Fruit fly (Drosophila melanogaster) whole organism, prepupa: ENCODE measurements around the gene CG3558.

Source experiments
- Blimp-1 ChIP-seq: fragments of 200-800 bp; sonication (Bioruptor generic); optimal IDR thresholded peaks from 3 replicates; lab custom pipeline; 2017; ENCODE audit warnings: missing biosample characterization, missing genetic modification characterization, mild to moderate bottlenecking, moderate library complexity, missing genetic modification reagents
- CG10669 ChIP-seq: fragments of 200-800 bp; sonication (Bioruptor generic); optimal IDR thresholded peaks from 3 replicates; lab custom pipeline; 2018; ENCODE audit warnings: missing biosample characterization, mild to moderate bottlenecking, missing genetic modification characterization, moderate library complexity
- CG11294 ChIP-seq: fragments of 200-800 bp; sonication (Bioruptor generic); IDR thresholded peaks from 2 replicates; pipeline ENCODE4 v1.3.6; 2022; ENCODE audit warnings: missing biosample characterization, missing genetic modification characterization
- CG11762 ChIP-seq: fragments of 200-800 bp; sonication (Bioruptor generic); optimal IDR thresholded peaks from 3 replicates; lab custom pipeline; 2016; ENCODE audit warnings: missing biosample characterization, missing genetic modification characterization; ENCODE audit not compliant: insufficient read depth
- CG1621 ChIP-seq: fragments of 200-800 bp; sonication (Bioruptor generic); optimal IDR thresholded peaks from 3 replicates; lab custom pipeline; 2018; ENCODE audit warnings: missing biosample characterization, mild to moderate bottlenecking, missing genetic modification characterization
- CG3032 ChIP-seq: fragments of 200-800 bp; optimal IDR thresholded peaks from 2 replicates; lab custom pipeline; 2019; ENCODE audit warnings: missing biosample characterization, mild to moderate bottlenecking, missing genetic modification characterization, moderate library complexity
- CG32006 ChIP-seq: fragments of 200-800 bp; sonication (Bioruptor generic); optimal IDR thresholded peaks from 3 replicates; lab custom pipeline; 2017; ENCODE audit warnings: missing biosample characterization, mild to moderate bottlenecking, missing genetic modification characterization
- CG3919 ChIP-seq: fragments of 200-800 bp; sonication (Bioruptor generic); optimal IDR thresholded peaks from 3 replicates; lab custom pipeline; 2016; ENCODE audit warnings: missing biosample characterization, missing genetic modification characterization
- CG6276 ChIP-seq: fragments of 200-800 bp; sonication (Bioruptor generic); optimal IDR thresholded peaks from 2 replicates; lab custom pipeline; 2017; ENCODE audit warnings: missing biosample characterization, mild to moderate bottlenecking, missing genetic modification characterization
- CG6792 ChIP-seq: fragments of 200-800 bp; sonication (Bioruptor generic); optimal IDR thresholded peaks from 3 replicates; lab custom pipeline; 2016; ENCODE audit warnings: missing biosample characterization, missing genetic modification characterization
- CG6854 ChIP-seq: fragments of 200-800 bp; sonication (Bioruptor generic); optimal IDR thresholded peaks from 2 replicates; lab custom pipeline; 2017; ENCODE audit warnings: missing biosample characterization, mild to moderate bottlenecking, missing genetic modification characterization
- CG8119 ChIP-seq: fragments of 200-800 bp; sonication (Bioruptor generic); IDR thresholded peaks from 3 replicates; pipeline ENCODE4 v1.3.6; 2022; ENCODE audit warnings: missing biosample characterization, missing genetic modification characterization
- CG8319 ChIP-seq: fragments of 200-800 bp; sonication (Bioruptor generic); optimal IDR thresholded peaks from 3 replicates; lab custom pipeline; 2016; ENCODE audit warnings: missing biosample characterization, missing genetic modification characterization
- CG8632 ChIP-seq: fragments of 200-800 bp; sonication (Bioruptor generic); optimal IDR thresholded peaks from 3 replicates; lab custom pipeline; 2016; ENCODE audit warnings: missing biosample characterization, missing genetic modification characterization
- Eip75B ChIP-seq: fragments of 200-800 bp; sonication (Bioruptor generic); optimal IDR thresholded peaks from 3 replicates; lab custom pipeline; 2016; ENCODE audit warnings: missing biosample characterization, missing genetic modification characterization
- Eip78C ChIP-seq: fragments of 200-800 bp; sonication (Bioruptor generic); peaks from one replicate; lab custom pipeline; 2016; ENCODE audit warnings: missing biosample characterization, missing genetic modification characterization
- Eip93F ChIP-seq: fragments of 200-800 bp; sonication (Bioruptor generic); optimal IDR thresholded peaks from 2 replicates; lab custom pipeline; 2016; ENCODE audit warnings: missing biosample characterization, mild to moderate bottlenecking, missing genetic modification characterization
- Ets21C ChIP-seq: fragments of 200-800 bp; sonication (Bioruptor generic); optimal IDR thresholded peaks from 3 replicates; lab custom pipeline; 2016; ENCODE audit warnings: missing biosample characterization, missing genetic modification characterization
- Gug ChIP-seq: fragments of 200-800 bp; sonication (Bioruptor generic); IDR thresholded peaks from 2 replicates; pipeline ENCODE4 v1.3.6; 2022; ENCODE audit warnings: missing biosample characterization, missing genetic modification characterization
- Hr38 ChIP-seq: sonication (Bioruptor generic); optimal IDR thresholded peaks from 2 replicates; lab custom pipeline; 2016; ENCODE audit warnings: missing biosample characterization, missing genetic modification characterization
- Hr39 ChIP-seq: fragments of 200-800 bp; sonication (Bioruptor generic); optimal IDR thresholded peaks from 2 replicates; lab custom pipeline; 2016; ENCODE audit warnings: missing biosample characterization, missing genetic modification characterization
- Hr4 ChIP-seq: fragments of 200-800 bp; sonication (Bioruptor generic); optimal IDR thresholded peaks from 3 replicates; lab custom pipeline; 2016; ENCODE audit warnings: missing biosample characterization, missing genetic modification characterization
- Lpt ChIP-seq: fragments of 200-800 bp; sonication (Bioruptor generic); optimal IDR thresholded peaks from 3 replicates; lab custom pipeline; 2016; ENCODE audit warnings: missing biosample characterization, missing genetic modification characterization
- Met ChIP-seq: fragments of 200-800 bp; sonication (Bioruptor generic); optimal IDR thresholded peaks from 3 replicates; lab custom pipeline; 2016; ENCODE audit warnings: missing biosample characterization, missing genetic modification characterization
- OdsH ChIP-seq: fragments of 200-800 bp; sonication (Bioruptor generic); optimal IDR thresholded peaks from 3 replicates; lab custom pipeline; 2016; ENCODE audit warnings: missing biosample characterization, missing genetic modification characterization
- Sox14 ChIP-seq: fragments of 200-800 bp; sonication (Bioruptor generic); optimal IDR thresholded peaks from 3 replicates; lab custom pipeline; 2016; ENCODE audit warnings: missing biosample characterization, missing genetic modification characterization
- achi ChIP-seq: fragments of 200-800 bp; sonication (Bioruptor generic); optimal IDR thresholded peaks from 3 replicates; lab custom pipeline; 2016; ENCODE audit warnings: missing biosample characterization, missing genetic modification characterization
- acj6 ChIP-seq: fragments of 200-800 bp; sonication (Bioruptor generic); optimal IDR thresholded peaks from 3 replicates; lab custom pipeline; 2016; ENCODE audit warnings: missing biosample characterization, missing genetic modification characterization
- dac ChIP-seq: fragments of 200-800 bp; sonication (Bioruptor generic); optimal IDR thresholded peaks from 2 replicates; lab custom pipeline; 2017; ENCODE audit warnings: missing biosample characterization, mild to moderate bottlenecking, missing genetic modification characterization
- fd59A ChIP-seq: fragments of 200-800 bp; sonication (Bioruptor generic); optimal IDR thresholded peaks from 2 replicates; lab custom pipeline; 2017; ENCODE audit warnings: missing biosample characterization, mild to moderate bottlenecking, missing genetic modification characterization, missing genetic modification reagents
- net ChIP-seq: fragments of 200-800 bp; sonication (Bioruptor generic); optimal IDR thresholded peaks from 3 replicates; lab custom pipeline; 2016; ENCODE audit warnings: missing biosample characterization, missing genetic modification characterization
- pdm3 ChIP-seq: fragments of 200-800 bp; sonication (Bioruptor generic); optimal IDR thresholded peaks from 3 replicates; lab custom pipeline; 2016; ENCODE audit warnings: missing biosample characterization, missing genetic modification characterization
- salr ChIP-seq, 2 experiments: fragments of 200-800 bp; sonication (Bioruptor generic); optimal IDR thresholded peaks; 3 replicates each; lab custom pipeline; 2016 to 2018; ENCODE audit warnings: missing biosample characterization in 2 of 2, missing genetic modification characterization in 2 of 2, mild to moderate bottlenecking in 1 of 2
- spab ChIP-seq: fragments of 200-800 bp; sonication (Bioruptor generic); optimal IDR thresholded peaks from 2 replicates; lab custom pipeline; 2017; ENCODE audit warnings: missing biosample characterization, mild to moderate bottlenecking, missing genetic modification characterization, missing genetic modification reagents
- ss ChIP-seq, 2 experiments: fragments of 200-800 bp; sonication (Bioruptor generic); optimal IDR thresholded peaks; 2 replicates in 1 of 2; 3 replicates in 1 of 2; lab custom pipeline; 2017 to 2018; ENCODE audit warnings: mild to moderate bottlenecking in 2 of 2, missing biosample characterization in 2 of 2, missing genetic modification characterization in 2 of 2, moderate library complexity in 1 of 2
- svp ChIP-seq: fragments of 200-800 bp; sonication (Bioruptor generic); peaks from one replicate; lab custom pipeline; 2016; ENCODE audit warnings: missing biosample characterization, missing genetic modification characterization
- topi ChIP-seq: fragments of 200-800 bp; sonication (Bioruptor generic); optimal IDR thresholded peaks from 3 replicates; lab custom pipeline; 2016; ENCODE audit warnings: missing biosample characterization, missing genetic modification characterization
- vri ChIP-seq: fragments of 200-800 bp; sonication (Bioruptor generic); optimal IDR thresholded peaks from 3 replicates; lab custom pipeline; 2016; ENCODE audit warnings: missing biosample characterization, mild to moderate bottlenecking, missing genetic modification characterization

The CG3558 gene

DNA sequence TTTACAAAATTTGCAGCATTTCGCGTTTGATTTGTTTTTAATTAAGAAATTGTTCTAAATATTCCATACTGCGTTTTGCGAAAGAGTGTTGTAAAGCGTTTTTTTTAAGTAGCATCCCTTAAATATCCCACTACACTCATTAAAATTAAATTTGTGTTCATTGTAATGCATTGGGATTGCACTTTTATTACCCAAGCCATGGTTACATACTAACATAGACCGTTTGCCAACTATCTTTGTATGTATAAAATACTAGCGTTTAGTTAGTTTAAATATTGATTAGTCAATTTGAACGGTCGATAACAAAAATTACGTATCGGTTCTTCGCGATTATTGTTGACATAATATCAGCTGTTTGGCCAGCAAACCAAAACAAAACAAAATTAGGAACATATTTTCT, 47.1 kb downstream of the CG3558 start, which contains the start of the genes cnir and CG17221 (continued):
- TF ChIP-seq ss (GFP tag; optimal IDR thresholded peaks at IDR 0.05; lab: Kevin White, UChicago) (peak in 1 of 2 experiments; percentile 43), Gug (0 out of 2 replicates have a peak, but pooled peaks have one; percentile 26), OdsH (GFP tag; lab: Kevin White, UChicago) (peak; percentile 75), acj6 (GFP tag; lab: Kevin White, UChicago) (peak; percentile 72), Blimp-1 (no peak), dac (GFP tag; lab: Kevin White, UChicago) (peak; percentile 17), Hr38 (GFP tag; lab: Kevin White, UChicago) (no peak), pdm3 (GFP tag; lab: Kevin White, UChicago) (peak; percentile 72), CG6276 (GFP tag; lab: Kevin White, UChicago) (no peak), Met (GFP tag; lab: Kevin White, UChicago) (peak; percentile 77), net (peak; percentile 46), Eip78C (GFP tag; lab: Kevin White, UChicago) (peak; percentile 87), Eip93F (no peak), Hr4 (GFP tag; lab: Kevin White, UChicago) (peak; percentile 77), achi (GFP tag; lab: Kevin White, UChicago) (peak; percentile 75), CG8119 (GFP tag; lab: Robert Waterston, UW) (no peak), CG6854 (GFP tag; lab: Kevin White, UChicago) (no peak), Eip75B (peak; percentile 81), salr (GFP tag; optimal IDR thresholded peaks at IDR 0.05; lab: Kevin White, UChicago) (no peak)

DNA sequence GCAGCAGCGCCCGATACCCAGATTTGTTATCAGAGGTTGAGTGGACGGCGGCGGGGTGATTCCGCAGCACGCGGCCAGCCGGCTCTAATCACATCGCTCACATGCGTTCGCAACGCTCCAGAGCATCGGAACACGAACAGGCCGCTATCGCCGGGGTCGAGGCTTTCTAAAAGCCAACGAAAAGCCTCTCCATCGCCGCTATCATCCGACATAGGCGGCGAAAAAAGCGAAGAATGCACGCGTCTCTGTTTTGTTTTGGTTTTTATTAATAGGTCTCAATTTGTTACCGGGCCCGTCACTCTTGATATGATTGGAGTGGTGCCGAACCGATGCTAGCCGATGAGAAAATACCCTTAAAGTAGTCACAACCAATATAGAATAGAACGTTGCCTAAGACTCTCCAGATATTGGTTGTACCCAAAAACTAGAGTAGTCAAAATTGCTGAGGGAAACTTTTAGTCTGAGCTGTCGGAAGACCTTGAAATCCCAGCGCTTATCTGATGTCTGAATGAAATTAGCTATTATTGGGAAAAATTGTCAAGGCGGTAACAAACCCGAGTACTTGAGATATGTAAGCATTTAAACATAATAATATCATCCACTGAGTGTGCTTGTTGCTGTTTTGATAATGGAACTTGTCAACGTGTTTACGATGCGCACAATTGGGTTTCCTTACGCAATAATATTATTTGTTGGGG, 49.4 kb downstream of the CG3558 start, which contains the start of gene CG17261:
CG17261 (plus strand) TSS at position 634 of the 698 bp plus-strand sequence.
- no peak for TF ChIP-seq CG11762 (GFP tag; lab: Kevin White, UChicago)
- TF ChIP-seq CG8319 (GFP tag; lab: Kevin White, UChicago) = no peak
- peak; percentile 86 for TF ChIP-seq svp (GFP tag; lab: Kevin White, UChicago)
- TF ChIP-seq ss (GFP tag; optimal IDR thresholded peaks at IDR 0.05; lab: Kevin White, UChicago) = no peak
- peak; percentile 64 for TF ChIP-seq vri (GFP tag; lab: Kevin White, UChicago)
- TF ChIP-seq fd59A = no peak
- no peak for TF ChIP-seq CG1621 (tag; lab: Kevin White, UChicago)
- TF ChIP-seq topi (GFP tag; lab: Kevin White, UChicago) = no peak
- no peak for TF ChIP-seq Sox14 (GFP tag; lab: Kevin White, UChicago)
- no peak for TF ChIP-seq CG32006 (GFP tag; lab: Kevin White, UChicago)
- no peak for TF ChIP-seq Eip75B
- no peak for TF ChIP-seq CG11294 (GFP tag; lab: Robert Waterston, UW)

DNA sequence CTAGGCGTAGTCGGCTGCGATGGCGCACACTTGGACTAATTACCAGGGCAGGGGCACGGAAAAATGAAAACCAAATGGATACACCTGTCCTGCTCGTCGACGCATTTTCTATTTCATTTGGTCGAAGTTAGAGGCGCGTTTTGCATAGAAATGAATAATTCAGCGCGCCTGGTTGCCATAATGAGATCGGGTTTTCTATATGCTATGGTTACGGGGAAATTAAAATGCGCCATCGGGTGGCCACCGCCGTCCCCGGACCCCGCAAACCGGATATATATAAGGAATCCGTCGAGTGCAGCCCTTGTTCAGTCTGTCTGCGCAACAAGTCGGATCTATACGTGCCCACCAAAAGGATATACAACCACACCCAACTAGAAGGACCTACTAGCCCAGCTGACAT, 51.0 kb downstream of the CG3558 start, which contains the start of gene FASN2:
FASN2 (plus strand) TSS at position 301 of the 400 bp plus-strand sequence.
- no peak for TF ChIP-seq fd59A
- TF ChIP-seq CG8632 (GFP tag; lab: Kevin White, UChicago) = no peak
- TF ChIP-seq Ets21C (GFP tag; lab: Kevin White, UChicago) = no peak
- TF ChIP-seq CG11762 (GFP tag; lab: Kevin White, UChicago) = no peak
- no peak for TF ChIP-seq Eip93F
- TF ChIP-seq pdm3 (GFP tag; lab: Kevin White, UChicago) = no peak
- no peak for TF ChIP-seq Lpt (GFP tag; lab: Kevin White, UChicago)
- TF ChIP-seq CG3032 (tag; lab: Kevin White, UChicago) = no peak
- no peak for TF ChIP-seq OdsH (GFP tag; lab: Kevin White, UChicago)
- TF ChIP-seq CG6792 (GFP tag; lab: Kevin White, UChicago) = no peak
- no peak for TF ChIP-seq spab
- TF ChIP-seq Hr39 (GFP tag; lab: Kevin White, UChicago) = no peak
- no peak for TF ChIP-seq Met (GFP tag; lab: Kevin White, UChicago)
- TF ChIP-seq Sox14 (GFP tag; lab: Kevin White, UChicago) = no peak
- no peak for TF ChIP-seq CG10669
- TF ChIP-seq Hr38 (GFP tag; lab: Kevin White, UChicago) = no peak
- TF ChIP-seq CG3919 (GFP tag; lab: Kevin White, UChicago) = no peak
- no peak for TF ChIP-seq achi (GFP tag; lab: Kevin White, UChicago)
